Worm (Caenorhabditis elegans) whole organism, late embryonic: Measurements from ENCODE around the gene gtf-2A2.

Experiments used
- C08G9.2 ChIP-seq: sonication (generic microtip); optimal IDR thresholded peaks from 2 replicates; lab custom pipeline; 2016; ENCODE audit warnings: mild to moderate bottlenecking, missing genetic modification characterization, moderate library complexity, missing compliant biosample characterization
- F13H6.1 ChIP-seq: sonication (generic microtip); optimal IDR thresholded peaks from 2 replicates; lab custom pipeline; 2016; ENCODE audit warnings: missing genetic modification characterization, missing compliant biosample characterization
- K09A11.1 ChIP-seq: sonication (generic microtip); optimal IDR thresholded peaks from 2 replicates; lab custom pipeline; 2017; ENCODE audit warnings: antibody characterized with exemption, mild to moderate bottlenecking, missing genetic modification characterization, missing compliant biosample characterization; ENCODE audit not compliant: insufficient read depth
- Y22D7AL.16 ChIP-seq: sonication (generic microtip); optimal IDR thresholded peaks from 2 replicates; lab custom pipeline; 2016; ENCODE audit warnings: missing genetic modification characterization, missing compliant biosample characterization
- ama-1 ChIP-seq: fragments of 150-350 bp; optimal IDR thresholded peaks from 2 replicates; lab custom pipeline; 2014
- ceh-2 ChIP-seq: sonication (generic microtip); optimal IDR thresholded peaks from 2 replicates; lab custom pipeline; 2016; ENCODE audit warnings: missing genotype, missing genetic modification characterization, missing compliant biosample characterization
- ceh-31 ChIP-seq: sonication (generic microtip); optimal IDR thresholded peaks from 2 replicates; lab custom pipeline; 2016; ENCODE audit warnings: missing genetic modification characterization, missing compliant biosample characterization
- ceh-34 ChIP-seq: sonication (generic microtip); optimal IDR thresholded peaks from 2 replicates; lab custom pipeline; 2016; ENCODE audit warnings: mild to moderate bottlenecking, missing genetic modification characterization, missing compliant biosample characterization
- ceh-45 ChIP-seq: fragments of 200-800 bp; sonication (Bioruptor generic); IDR thresholded peaks from 2 replicates; pipeline ENCODE4 v1.3.6; 2022; ENCODE audit warnings: missing genetic modification reagents, missing genetic modification characterization, missing compliant biosample characterization
- ceh-48 ChIP-seq: sonication (generic microtip); optimal IDR thresholded peaks from 2 replicates; lab custom pipeline; 2016; ENCODE audit warnings: missing genetic modification characterization, inconsistent platforms, missing compliant biosample characterization
- ceh-9 ChIP-seq: sonication (generic microtip); optimal IDR thresholded peaks from 2 replicates; lab custom pipeline; 2016; ENCODE audit warnings: mild to moderate bottlenecking, missing genetic modification characterization, inconsistent platforms, missing compliant biosample characterization
- elt-2 ChIP-seq: sonication (generic microtip); optimal IDR thresholded peaks from 2 replicates; lab custom pipeline; 2016; ENCODE audit warnings: missing genetic modification reagents, missing genetic modification characterization, missing compliant biosample characterization
- ets-4 ChIP-seq: sonication (generic microtip); optimal IDR thresholded peaks from 2 replicates; lab custom pipeline; 2016; ENCODE audit warnings: missing genetic modification characterization, missing compliant biosample characterization
- eyg-1 ChIP-seq: sonication (generic microtip); optimal IDR thresholded peaks from 2 replicates; lab custom pipeline; 2016; ENCODE audit warnings: missing genotype, missing genetic modification characterization, missing compliant biosample characterization
- fax-1 ChIP-seq: sonication (generic microtip); optimal IDR thresholded peaks from 2 replicates; lab custom pipeline; 2016; ENCODE audit warnings: missing genotype, missing genetic modification characterization, missing compliant biosample characterization
- gmeb-2 ChIP-seq: sonication (generic microtip); optimal IDR thresholded peaks from 2 replicates; lab custom pipeline; 2016; ENCODE audit warnings: missing genetic modification characterization, inconsistent platforms, missing compliant biosample characterization
- hlh-15 ChIP-seq: sonication (generic microtip); optimal IDR thresholded peaks from 2 replicates; lab custom pipeline; 2016; ENCODE audit warnings: missing genetic modification characterization, missing compliant biosample characterization
- hlh-6 ChIP-seq: sonication (generic microtip); optimal IDR thresholded peaks from 2 replicates; lab custom pipeline; 2016; ENCODE audit warnings: missing genotype, missing genetic modification characterization, missing compliant biosample characterization
- hlh-8 ChIP-seq: sonication (generic microtip); optimal IDR thresholded peaks from 2 replicates; lab custom pipeline; 2016; ENCODE audit warnings: missing genotype, missing genetic modification characterization, missing compliant biosample characterization
- lim-6 ChIP-seq: sonication (generic microtip); optimal IDR thresholded peaks from 2 replicates; lab custom pipeline; 2016; ENCODE audit warnings: missing genetic modification characterization, missing compliant biosample characterization
- mec-3 ChIP-seq: sonication (generic microtip); optimal IDR thresholded peaks from 2 replicates; lab custom pipeline; 2016; ENCODE audit warnings: borderline replicate concordance, missing genetic modification characterization, missing compliant biosample characterization
- nhr-11 ChIP-seq: fragments of 150-350 bp; optimal IDR thresholded peaks from 2 replicates; lab custom pipeline; 2014; ENCODE audit warnings: missing biosample characterization, missing genetic modification characterization
- pag-3 ChIP-seq: sonication (generic microtip); optimal IDR thresholded peaks from 2 replicates; lab custom pipeline; 2016; ENCODE audit warnings: missing compliant biosample characterization, missing genetic modification characterization, borderline replicate concordance
- pat-9 ChIP-seq: fragments of 200-800 bp; sonication (Bioruptor generic); optimal IDR thresholded peaks from 2 replicates; lab custom pipeline; 2018; ENCODE audit warnings: mild to moderate bottlenecking, missing genetic modification characterization, moderate library complexity, missing compliant biosample characterization
- pqm-1 ChIP-seq: sonication (generic microtip); optimal IDR thresholded peaks from 2 replicates; lab custom pipeline; 2016; ENCODE audit warnings: missing genetic modification characterization, missing compliant biosample characterization
- pros-1 ChIP-seq: fragments of 150-350 bp; optimal IDR thresholded peaks from 2 replicates; lab custom pipeline; 2014; ENCODE audit warnings: missing biosample characterization, missing genetic modification reagents, missing genetic modification characterization
- rnt-1 ChIP-seq: sonication (generic microtip); optimal IDR thresholded peaks from 2 replicates; lab custom pipeline; 2016; ENCODE audit warnings: missing genetic modification characterization, missing compliant biosample characterization
- sdc-2 ChIP-seq: sonication (generic microtip); optimal IDR thresholded peaks from 2 replicates; lab custom pipeline; 2016; ENCODE audit warnings: missing genotype, missing genetic modification characterization, missing compliant biosample characterization
- sox-4 ChIP-seq: sonication (generic microtip); optimal IDR thresholded peaks from 2 replicates; lab custom pipeline; 2017; ENCODE audit warnings: mild to moderate bottlenecking, missing genetic modification characterization, inconsistent platforms, missing compliant biosample characterization
- tbx-2 ChIP-seq: sonication (generic microtip); optimal IDR thresholded peaks from 2 replicates; lab custom pipeline; 2016; ENCODE audit warnings: missing genetic modification characterization, missing compliant biosample characterization
- tbx-7 ChIP-seq: sonication (generic microtip); optimal IDR thresholded peaks from 2 replicates; lab custom pipeline; 2016; ENCODE audit warnings: missing genotype, missing genetic modification characterization, missing compliant biosample characterization
- unc-86 ChIP-seq: sonication (generic microtip); optimal IDR thresholded peaks from 2 replicates; lab custom pipeline; 2016; ENCODE audit warnings: missing genetic modification characterization, missing compliant biosample characterization
- zip-5 ChIP-seq: sonication (generic microtip); optimal IDR thresholded peaks from 2 replicates; lab custom pipeline; 2016; ENCODE audit warnings: missing genetic modification characterization, missing compliant biosample characterization
- ztf-16 ChIP-seq: sonication (generic microtip); optimal IDR thresholded peaks from 2 replicates; lab custom pipeline; 2017; ENCODE audit warnings: missing genetic modification characterization, missing compliant biosample characterization

The gtf-2A2 gene

ce11 chrIII:12668821-12669220, 44.3 kb downstream of the gtf-2A2 start:
- no peak for TF ChIP-seq sox-4 (tag; lab: Kevin White, UChicago)
- TF ChIP-seq Y22D7AL.16 (tag; lab: Kevin White, UChicago): no peak
- no peak for TF ChIP-seq pag-3
- no peak for TF ChIP-seq ets-4
- TF ChIP-seq nhr-11 (tag; lab: Kevin White, UChicago): no peak
- no peak for TF ChIP-seq eyg-1 (tag; lab: Kevin White, UChicago)

DNA sequence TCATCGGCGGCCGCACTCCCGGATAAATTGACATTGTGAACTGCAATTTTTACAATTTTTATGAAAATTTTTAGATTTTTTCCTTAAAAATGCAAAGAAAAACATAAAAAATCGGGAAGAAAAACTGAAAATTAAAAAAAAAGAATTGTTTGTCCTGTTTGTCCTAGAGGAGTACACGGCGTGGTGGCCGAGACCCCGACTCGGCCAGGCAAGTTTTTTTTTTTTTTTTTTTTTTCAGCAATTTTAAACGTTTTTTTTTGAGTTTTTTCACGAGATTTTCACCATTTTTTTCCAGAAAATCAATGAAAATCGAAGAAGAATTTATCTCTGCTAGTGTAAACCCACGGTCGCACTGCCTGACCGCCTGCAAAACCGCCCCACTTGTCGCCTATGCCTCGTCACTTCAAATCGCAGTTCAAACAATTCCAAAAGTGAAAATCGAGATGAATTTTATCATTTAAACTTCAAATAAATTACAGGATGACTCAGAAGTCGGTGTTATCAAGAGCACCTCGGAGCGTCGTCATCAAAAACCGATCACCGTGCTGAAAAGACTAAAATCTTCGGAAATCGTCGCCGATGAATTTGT, 48.9 kb downstream of the gtf-2A2 start, which contains the start of the genes taf-7.2 and elpc-2:
TSS of gene taf-7.2 (minus strand) at position 42 of the 589 bp plus-strand sequence.
TSS of gene elpc-2 (plus strand) at position 296 of the 589 bp plus-strand sequence.
- TF ChIP-seq hlh-15 (no peak), pag-3 (no peak), pat-9 (no peak), ceh-2 (tag; lab: Kevin White, UChicago) (peak; percentile 72), K09A11.1 (tag; lab: Kevin White, UChicago) (no peak), elt-2 (peak; percentile 45), sox-4 (tag; lab: Kevin White, UChicago) (no peak), ceh-48 (tag; lab: Kevin White, UChicago) (no peak), C08G9.2 (peak; percentile 90), ceh-45 (GFP tag; lab: Robert Waterston, UW) (no peak), hlh-8 (tag; lab: Kevin White, UChicago) (peak; percentile 21), lim-6 (tag; lab: Kevin White, UChicago) (peak; percentile 66), ceh-9 (no peak), mec-3 (tag; lab: Kevin White, UChicago) (peak; percentile 54), ets-4 (peak; percentile 82), gmeb-2 (no peak), ceh-34 (tag; lab: Kevin White, UChicago) (peak; percentile 35), Y22D7AL.16 (tag; lab: Kevin White, UChicago) (no peak), rnt-1 (tag; lab: Kevin White, UChicago) (peak; percentile 22), ama-1 (lab: Kevin White, UChicago) (no peak), hlh-6 (tag; lab: Kevin White, UChicago) (no peak), sdc-2 (no peak), F13H6.1 (tag; lab: Kevin White, UChicago) (no peak), zip-5 (tag; lab: Kevin White, UChicago) (peak; percentile 67), pros-1 (tag; lab: Kevin White, UChicago) (no peak), tbx-2 (tag; lab: Kevin White, UChicago) (peak; percentile 82), ztf-16 (tag; lab: Kevin White, UChicago) (peak; percentile 39), ceh-31 (tag; lab: Kevin White, UChicago) (peak; percentile 90), unc-86 (tag; lab: Kevin White, UChicago) (peak; percentile 6), fax-1 (tag; lab: Kevin White, UChicago) (peak; percentile 49), pqm-1 (no peak), tbx-7 (tag; lab: Kevin White, UChicago) (peak; percentile 83)
- TF ChIP-seq, all 69 proteins: peak for 16
